Fruit fly (Drosophila melanogaster) whole organism, wandering third instar larva: ENCODE measurements around the gene rdgB.

Experiments
- Abd-B ChIP-seq: fragments of >200 bp; optimal IDR thresholded peaks from 2 replicates; lab custom pipeline; 2017; ENCODE audit warnings: missing biosample characterization, missing genetic modification characterization
- CG32264 ChIP-seq: fragments of 200-800 bp; sonication (Bioruptor generic); optimal IDR thresholded peaks from 2 replicates; lab custom pipeline; 2016; ENCODE audit warnings: missing biosample characterization, missing genetic modification characterization
- CG9705 ChIP-seq: fragments of 200-800 bp; sonication (Bioruptor generic); optimal IDR thresholded peaks from 2 replicates; lab custom pipeline; 2018; ENCODE audit warnings: missing biosample characterization, mild to moderate bottlenecking, missing genetic modification characterization
- CrebA ChIP-seq: fragments of 200-800 bp; sonication (Bioruptor generic); optimal IDR thresholded peaks from 2 replicates; lab custom pipeline; 2016; ENCODE audit warnings: missing biosample characterization, mild to moderate bottlenecking, missing genetic modification characterization, borderline replicate concordance
- Dfd ChIP-seq: fragments of >200 bp; optimal IDR thresholded peaks from 2 replicates; lab custom pipeline; 2017; ENCODE audit warnings: missing biosample characterization, missing genetic modification characterization
- HLH106 ChIP-seq: fragments of 200-800 bp; optimal IDR thresholded peaks from 3 replicates; lab custom pipeline; 2019; ENCODE audit warnings: missing biosample characterization, mild to moderate bottlenecking, missing genetic modification characterization, moderate library complexity
- Hnf4 ChIP-seq: fragments of 200-800 bp; sonication (Bioruptor generic); optimal IDR thresholded peaks from 2 replicates; lab custom pipeline; 2016; ENCODE audit warnings: missing biosample characterization, mild to moderate bottlenecking, missing genetic modification characterization
- Hr78 ChIP-seq: fragments of >200 bp; optimal IDR thresholded peaks from 2 replicates; lab custom pipeline; 2017; ENCODE audit warnings: missing biosample characterization, missing genetic modification characterization
- Hr83 ChIP-seq: fragments of 200-300 bp; sonication (Bioruptor generic); optimal IDR thresholded peaks from 2 replicates; lab custom pipeline; 2016; ENCODE audit warnings: missing biosample characterization, mild to moderate bottlenecking, missing genetic modification characterization, moderate library complexity; ENCODE audit not compliant: poor library complexity, severe bottlenecking
- Myc ChIP-seq: fragments of >200 bp; optimal IDR thresholded peaks from 2 replicates; lab custom pipeline; 2017
- N ChIP-seq: fragments of >200 bp; optimal IDR thresholded peaks from 2 replicates; lab custom pipeline; 2018; ENCODE audit warnings: missing biosample characterization, missing external identifiers, missing genetic modification characterization
- OdsH ChIP-seq: fragments of 200-800 bp; sonication (Bioruptor generic); optimal IDR thresholded peaks from 2 replicates; lab custom pipeline; 2016; ENCODE audit warnings: missing biosample characterization, mild to moderate bottlenecking, missing genetic modification characterization
- Rel ChIP-seq, 2 experiments: fragments of 200-800 bp; sonication (Bioruptor generic) in 1 of 2; optimal IDR thresholded peaks; 2 replicates in 1 of 2; 3 replicates in 1 of 2; lab custom pipeline; 2016 to 2019; ENCODE audit warnings: mild to moderate bottlenecking in 2 of 2, missing biosample characterization in 2 of 2, missing genetic modification characterization in 2 of 2, moderate library complexity in 1 of 2
- Sp1 ChIP-seq: fragments of 200-800 bp; sonication (Bioruptor generic); optimal IDR thresholded peaks from 3 replicates; lab custom pipeline; 2019; ENCODE audit warnings: missing biosample characterization, mild to moderate bottlenecking, missing genetic modification characterization, moderate library complexity
- Vsx2 ChIP-seq: fragments of 200-300, 225-300 bp; sonication (Bioruptor generic); optimal IDR thresholded peaks from 2 replicates; lab custom pipeline; 2018; ENCODE audit warnings: missing biosample characterization, missing genetic modification characterization; ENCODE audit not compliant: partially characterized antibody
- dl ChIP-seq, 2 experiments: fragments of 175-275, 200-275 bp in 1 of 2; fragments of 200-275 bp in 1 of 2; sonication (Bioruptor generic); optimal IDR thresholded peaks; lab custom pipeline; 2018; ENCODE audit warnings: mild to moderate bottlenecking in 2 of 2, missing biosample characterization in 2 of 2, missing genetic modification characterization in 2 of 2, moderate library complexity in 2 of 2; ENCODE audit not compliant: partially characterized antibody in 2 of 2, insufficient read depth in 1 of 2
- dmrt93B ChIP-seq: fragments of 200-800 bp; sonication (Bioruptor generic); optimal IDR thresholded peaks from 2 replicates; lab custom pipeline; 2018; ENCODE audit warnings: missing biosample characterization, mild to moderate bottlenecking, missing genetic modification characterization
- ey ChIP-seq: fragments of 200-800 bp; sonication (Bioruptor generic); optimal IDR thresholded peaks from 2 replicates; lab custom pipeline; 2016; ENCODE audit warnings: missing biosample characterization, missing genetic modification characterization
- foxo ChIP-seq, 2 experiments: fragments of 200-800 bp; sonication (Bioruptor generic); optimal IDR thresholded peaks; 2 replicates in 1 of 2; 3 replicates in 1 of 2; lab custom pipeline; 2016 to 2017; ENCODE audit warnings: missing biosample characterization in 2 of 2, missing genetic modification characterization in 2 of 2
- fru ChIP-seq: fragments of 200-800 bp; sonication (Bioruptor generic); optimal IDR thresholded peaks from 3 replicates; lab custom pipeline; 2016; ENCODE audit warnings: missing biosample characterization, mild to moderate bottlenecking, missing genetic modification characterization
- h ChIP-seq: fragments of 200-800 bp; sonication (Bioruptor generic); optimal IDR thresholded peaks from 3 replicates; lab custom pipeline; 2016; ENCODE audit warnings: missing biosample characterization, mild to moderate bottlenecking, missing genetic modification characterization
- jim ChIP-seq: fragments of 175-275, 200-325 bp; sonication (Bioruptor generic); optimal IDR thresholded peaks from 2 replicates; lab custom pipeline; 2016; ENCODE audit warnings: missing biosample characterization, mild to moderate bottlenecking, missing genetic modification characterization
- lola ChIP-seq: fragments of >200 bp; optimal IDR thresholded peaks from 2 replicates; lab custom pipeline; 2017; ENCODE audit warnings: missing biosample characterization, missing genetic modification characterization
- pan ChIP-seq: fragments of >200 bp; optimal IDR thresholded peaks from 2 replicates; lab custom pipeline; 2017
- psq ChIP-seq: fragments of 200-800 bp; sonication (Bioruptor generic); optimal IDR thresholded peaks from 3 replicates; lab custom pipeline; 2017; ENCODE audit warnings: missing biosample characterization, mild to moderate bottlenecking, missing genetic modification characterization, moderate library complexity
- rgr ChIP-seq: fragments of 200-800 bp; sonication (Bioruptor generic); optimal IDR thresholded peaks from 3 replicates; lab custom pipeline; 2016; ENCODE audit warnings: missing biosample characterization, mild to moderate bottlenecking, missing genetic modification characterization
- sage ChIP-seq: fragments of 200-800 bp; sonication (Bioruptor generic); optimal IDR thresholded peaks from 2 replicates; lab custom pipeline; 2016; ENCODE audit warnings: missing biosample characterization, mild to moderate bottlenecking, missing genetic modification characterization
- sv ChIP-seq: fragments of 200-800 bp; sonication (Bioruptor generic); optimal IDR thresholded peaks from 3 replicates; lab custom pipeline; 2016; ENCODE audit warnings: missing biosample characterization, missing genetic modification characterization
- tai ChIP-seq: sonication (Bioruptor generic); optimal IDR thresholded peaks from 2 replicates; lab custom pipeline; 2016; ENCODE audit warnings: missing biosample characterization, missing genetic modification characterization
- woc ChIP-seq: sonication (Bioruptor generic); optimal IDR thresholded peaks from 2 replicates; lab custom pipeline; 2016; ENCODE audit warnings: missing biosample characterization, mild to moderate bottlenecking, missing genetic modification characterization

Gene rdgB

dm6 chrX:13800680-13801079, 38.1 kb downstream of the rdgB start:
- no peak for TF ChIP-seq dmrt93B
- TF ChIP-seq foxo (GFP tag; optimal IDR thresholded peaks at IDR 0.05; lab: Kevin White, UChicago) = peak in 1 of 2 experiments; percentile 33
- TF ChIP-seq h (GFP tag; lab: Kevin White, UChicago) = peak; percentile 5
- TF ChIP-seq Dfd (GFP tag; lab: Kevin White, UChicago) = no peak
- peak; percentile 17 for TF ChIP-seq fru (GFP tag; lab: Kevin White, UChicago)
- TF ChIP-seq Hr78 (GFP tag; lab: Kevin White, UChicago) = no peak

dm6 chrX:13804398-13804797, 41.8 kb downstream of the rdgB start:
- TF ChIP-seq Hr83 (GFP tag; lab: Kevin White, UChicago) (no peak), Myc (lab: Kevin White, UChicago) (no peak), ey (no peak), Vsx2 (GFP tag; lab: Kevin White, UChicago) (no peak), CG32264 (no peak), sage (GFP tag; lab: Kevin White, UChicago) (no peak), HLH106 (tag; lab: Kevin White, UChicago) (no peak), psq (GFP tag; lab: Kevin White, UChicago) (no peak), Sp1 (GFP tag; lab: Kevin White, UChicago) (no peak), OdsH (no peak), lola (no peak), foxo (GFP tag; optimal IDR thresholded peaks at IDR 0.05; lab: Kevin White, UChicago) (no peak)

- no peak for TF ChIP-seq Rel (GFP tag; optimal IDR thresholded peaks at IDR 0.05; lab: Kevin White, UChicago)
- TF ChIP-seq Rel (tag; optimal IDR thresholded peaks at IDR 0.05; lab: Kevin White, UChicago) = no peak
- no peak for TF ChIP-seq Hnf4 (GFP tag; lab: Kevin White, UChicago)
- no peak for TF ChIP-seq dl (GFP tag; optimal IDR thresholded peaks at IDR 0.05; lab: Kevin White, UChicago; ENCODE audit: insufficient read depth in 1 of 2, partially characterized antibody in 2 of 2)
- TF ChIP-seq ey = no peak
- no peak for TF ChIP-seq Hr78 (GFP tag; lab: Kevin White, UChicago)
- TF ChIP-seq tai = no peak
- TF ChIP-seq OdsH = no peak
- TF ChIP-seq jim (GFP tag; lab: Kevin White, UChicago) = no peak
- no peak for TF ChIP-seq CrebA (GFP tag; lab: Kevin White, UChicago)
- no peak for TF ChIP-seq Dfd (GFP tag; lab: Kevin White, UChicago)
- no peak for TF ChIP-seq rgr
- TF ChIP-seq HLH106 (tag; lab: Kevin White, UChicago) = no peak
- TF ChIP-seq Vsx2 (GFP tag; lab: Kevin White, UChicago) = no peak
Measured at dm6 chrX:13805554-13805953, 43.0 kb downstream of the rdgB start.

- TF ChIP-seq Myc (lab: Kevin White, UChicago) (no peak), rgr (no peak), Hnf4 (GFP tag; lab: Kevin White, UChicago) (peak; percentile 38), CG32264 (no peak), N (GFP tag; lab: Kevin White, UChicago) (peak; percentile 54), Sp1 (GFP tag; lab: Kevin White, UChicago) (no peak), CG9705 (GFP tag; lab: Kevin White, UChicago) (no peak)
Measured at dm6 chrX:13811480-13811879, 48.9 kb downstream of the rdgB start, which contains the start of gene CG11095. TSS of gene CG11095 (plus strand) at chrX:13811684.

- TF ChIP-seq Abd-B (no peak), sv (GFP tag; lab: Kevin White, UChicago) (no peak), Sp1 (GFP tag; lab: Kevin White, UChicago) (no peak), woc (GFP tag; lab: Kevin White, UChicago) (no peak), dmrt93B (no peak), rgr (no peak), pan (lab: Kevin White, UChicago) (no peak)
Measured at dm6 chrX:13814058-13814457, 51.5 kb downstream of the rdgB start.
